Worm (Caenorhabditis elegans): ENCODE data around the gene fic-1.
"Not testable (repeated sequence)": the region's sequence is repeated elsewhere in the genome, so short reads cannot be mapped to it uniquely, and the experiment has no call there.

- TF ChIP-seq F49E8.2 (tag; optimal IDR thresholded peaks at IDR 0.05; ENCODE audit: borderline replicate concordance); unc-62 (GFP tag; optimal IDR thresholded peaks at IDR 0.05 in 1 of 2); unc-62 (tag; optimal IDR thresholded peaks at IDR 0.05); ces-1 (GFP tag; optimal IDR thresholded peaks at IDR 0.05); daf-12 (tag; optimal IDR thresholded peaks at IDR 0.05); nhr-25 (tag; optimal IDR thresholded peaks at IDR 0.05; ENCODE audit: borderline replicate concordance, insufficient read depth); hlh-30 (tag; optimal IDR thresholded peaks at IDR 0.05; ENCODE audit: insufficient read depth); lin-39 (tag; optimal IDR thresholded peaks at IDR 0.05); Y105C5A.15 (GFP tag; IDR thresholded peaks at IDR 0.05); pqm-1 (tag; optimal IDR thresholded peaks at IDR 0.05); T26A8.4 (GFP tag; IDR thresholded peaks at IDR 0.05); ztf-11 (tag; optimal IDR thresholded peaks at IDR 0.05); unc-130 (GFP tag; optimal IDR thresholded peaks at IDR 0.05); lin-1 (GFP tag; IDR thresholded peaks at IDR 0.05): not testable (repeated sequence)
Observed at ce11 chrIV:10987342-10987945, 50.2 kb downstream of the fic-1 start, which contains the start of gene Y43E12A.3.

Measured in whole organism, L4 larva.